Worm (Caenorhabditis elegans) whole organism, young adult: ENCODE data around the gene C09G1.4.

Experiments used
- B0261.1 ChIP-seq: sonication (generic microtip); optimal IDR thresholded peaks from 2 replicates; lab custom pipeline; 2016; ENCODE audit warnings: mild to moderate bottlenecking, missing genetic modification characterization, moderate library complexity, missing compliant biosample characterization
- C06A6.2 ChIP-seq: fragments of 200-800 bp; sonication (Bioruptor generic); conservative IDR thresholded peaks from 2 replicates; pipeline ENCODE4 v1.3.6; 2022; ENCODE audit warnings: missing genetic modification characterization, missing compliant biosample characterization
- C17E4.6 ChIP-seq: fragments of 200-800 bp; sonication (Bioruptor generic); IDR thresholded peaks from 2 replicates; pipeline ENCODE4 v1.3.6; 2022; ENCODE audit warnings: missing genetic modification reagents, missing genetic modification characterization, missing compliant biosample characterization
- F37B4.10 ChIP-seq: fragments of 200-800 bp; sonication (Bioruptor generic); IDR thresholded peaks from 2 replicates; pipeline ENCODE4 v1.3.6; 2022; ENCODE audit warnings: missing genetic modification characterization, missing compliant biosample characterization
- F49E8.2 ChIP-seq: sonication (generic microtip); optimal IDR thresholded peaks from 3 replicates; lab custom pipeline; 2017; ENCODE audit warnings: missing genetic modification characterization, mild to moderate bottlenecking, missing compliant biosample characterization, antibody characterized with exemption, moderate library complexity; ENCODE audit not compliant: insufficient read depth
- K11D2.4 ChIP-seq: fragments of 200-800 bp; sonication (Bioruptor generic); IDR thresholded peaks from 2 replicates; pipeline ENCODE4 v1.3.6; 2022; ENCODE audit warnings: missing genetic modification reagents, missing genetic modification characterization, missing compliant biosample characterization
- K12H6.12 ChIP-seq: fragments of 200-800 bp; sonication (Bioruptor generic); optimal IDR thresholded peaks from 2 replicates; lab custom pipeline; 2018; ENCODE audit warnings: mild to moderate bottlenecking, missing genetic modification characterization, missing compliant biosample characterization
- T07F8.4 ChIP-seq: sonication (generic microtip); optimal IDR thresholded peaks from 2 replicates; lab custom pipeline; 2016; ENCODE audit warnings: mild to moderate bottlenecking, missing genetic modification characterization, moderate library complexity, missing compliant biosample characterization
- Y53F4B.3 ChIP-seq: fragments of 200-800 bp; sonication (Bioruptor generic); IDR thresholded peaks from 2 replicates; pipeline ENCODE4 v1.3.6; 2022; ENCODE audit warnings: missing genetic modification reagents, missing genetic modification characterization, missing compliant biosample characterization
- Y67H2A.10 ChIP-seq: fragments of 200-800 bp; sonication (Bioruptor generic); conservative IDR thresholded peaks from 2 replicates; pipeline ENCODE4 v1.3.6; 2022; ENCODE audit warnings: missing genetic modification reagents, missing genetic modification characterization, missing compliant biosample characterization
- Y79H2A.3 ChIP-seq: fragments of 200-800 bp; sonication (Bioruptor generic); conservative IDR thresholded peaks from 2 replicates; pipeline ENCODE4 v1.3.6; 2022; ENCODE audit warnings: missing genetic modification reagents, missing genetic modification characterization, missing compliant biosample characterization
- ZK185.1 ChIP-seq: sonication (generic microtip); optimal IDR thresholded peaks from 2 replicates; lab custom pipeline; 2016; ENCODE audit warnings: mild to moderate bottlenecking, missing genetic modification characterization, missing compliant biosample characterization; ENCODE audit not compliant: poor library complexity, severe bottlenecking
- atf-7 ChIP-seq: sonication (generic microtip); optimal IDR thresholded peaks from 2 replicates; lab custom pipeline; 2017; ENCODE audit warnings: mild to moderate bottlenecking, missing genetic modification characterization, missing compliant biosample characterization
- attf-6 ChIP-seq: fragments of 200-800 bp; sonication (Bioruptor generic); IDR thresholded peaks from 2 replicates; pipeline ENCODE4 v1.3.6; 2022; ENCODE audit warnings: missing genetic modification reagents, missing genetic modification characterization, missing compliant biosample characterization
- bed-1 ChIP-seq: fragments of 200-800 bp; sonication (Bioruptor generic); IDR thresholded peaks from 2 replicates; pipeline ENCODE4 v1.3.6; 2022; ENCODE audit warnings: missing genetic modification reagents, missing genetic modification characterization, missing compliant biosample characterization
- bed-2 ChIP-seq: fragments of 200-800 bp; sonication (Bioruptor generic); IDR thresholded peaks from 2 replicates; pipeline ENCODE4 v1.3.6; 2022; ENCODE audit warnings: missing genetic modification reagents, missing genetic modification characterization, missing compliant biosample characterization
- ccch-3 ChIP-seq: fragments of 200-800 bp; sonication (Bioruptor generic); optimal IDR thresholded peaks from 2 replicates; lab custom pipeline; 2018; ENCODE audit warnings: mild to moderate bottlenecking, missing genetic modification characterization, missing compliant biosample characterization
- cebp-2 ChIP-seq: fragments of 200-800 bp; sonication (Bioruptor generic); IDR thresholded peaks from 2 replicates; pipeline ENCODE4 v1.3.6; 2022; ENCODE audit warnings: missing genetic modification characterization, missing compliant biosample characterization
- ceh-58 ChIP-seq: fragments of 200-800 bp; sonication (Bioruptor generic); IDR thresholded peaks from 2 replicates; pipeline ENCODE4 v1.3.6; 2022; ENCODE audit warnings: missing genetic modification characterization, missing compliant biosample characterization
- ceh-79 ChIP-seq: sonication (generic microtip); optimal IDR thresholded peaks from 2 replicates; lab custom pipeline; 2017; ENCODE audit warnings: mild to moderate bottlenecking, missing genetic modification characterization, missing compliant biosample characterization
- die-1 ChIP-seq: sonication (generic microtip); optimal IDR thresholded peaks from 2 replicates; lab custom pipeline; 2016; ENCODE audit warnings: missing genotype, mild to moderate bottlenecking, missing genetic modification characterization, missing compliant biosample characterization
- dox-1 ChIP-seq: fragments of 200-800 bp; sonication (Bioruptor generic); IDR thresholded peaks from 2 replicates; pipeline ENCODE4 v1.3.6; 2022; ENCODE audit warnings: missing genetic modification reagents, missing genetic modification characterization, missing compliant biosample characterization
- dpff-1 ChIP-seq: sonication (generic microtip); optimal IDR thresholded peaks from 2 replicates; lab custom pipeline; 2017; ENCODE audit warnings: mild to moderate bottlenecking, missing genetic modification characterization, missing compliant biosample characterization
- efl-1 ChIP-seq: fragments of 150-350 bp; optimal IDR thresholded peaks from 2 replicates; lab custom pipeline; 2014; ENCODE audit warnings: missing biosample characterization, missing genetic modification reagents, missing genetic modification characterization
- ekl-4 ChIP-seq: fragments of 200-800 bp; sonication (Bioruptor generic); IDR thresholded peaks from 2 replicates; pipeline ENCODE4 v1.3.6; 2022; ENCODE audit warnings: missing genetic modification reagents, missing genetic modification characterization, missing compliant biosample characterization
- fkh-3 ChIP-seq: sonication (generic microtip); optimal IDR thresholded peaks from 2 replicates; lab custom pipeline; 2016; ENCODE audit warnings: mild to moderate bottlenecking, missing genetic modification characterization, missing compliant biosample characterization
- hmg-1.2 ChIP-seq: fragments of 200-800 bp; sonication (Bioruptor generic); IDR thresholded peaks from 2 replicates; pipeline ENCODE4 v1.3.6; 2022; ENCODE audit warnings: missing genetic modification reagents, missing genetic modification characterization, missing compliant biosample characterization
- let-526 ChIP-seq: fragments of 200-800 bp; sonication (Bioruptor generic); IDR thresholded peaks from 2 replicates; pipeline ENCODE4 v1.3.6; 2022; ENCODE audit warnings: missing genetic modification reagents, missing genetic modification characterization, missing compliant biosample characterization
- lin-26 ChIP-seq: fragments of 200-800 bp; sonication (Bioruptor generic); IDR thresholded peaks from 2 replicates; pipeline ENCODE4 v1.3.6; 2022; ENCODE audit warnings: missing genetic modification reagents, missing genetic modification characterization, missing compliant biosample characterization
- lin-40 ChIP-seq: sonication (generic microtip); optimal IDR thresholded peaks from 2 replicates; lab custom pipeline; 2016; ENCODE audit warnings: missing genetic modification characterization, mild to moderate bottlenecking, missing compliant biosample characterization, missing genotype, missing genetic modification reagents
- lin-54 ChIP-seq: fragments of 200-800 bp; sonication (Bioruptor generic); optimal IDR thresholded peaks from 2 replicates; lab custom pipeline; 2018; ENCODE audit warnings: mild to moderate bottlenecking, missing genetic modification characterization, missing compliant biosample characterization
- lsl-1 ChIP-seq: fragments of 200-800 bp; sonication (Bioruptor generic); optimal IDR thresholded peaks from 2 replicates; lab custom pipeline; 2018; ENCODE audit warnings: mild to moderate bottlenecking, missing genetic modification characterization, moderate library complexity, missing compliant biosample characterization
- mcd-1 ChIP-seq: fragments of 200-800 bp; sonication (Bioruptor generic); IDR thresholded peaks from 2 replicates; pipeline ENCODE4 v1.3.6; 2022; ENCODE audit warnings: missing genetic modification reagents, missing genetic modification characterization, missing compliant biosample characterization
- nfyb-1 ChIP-seq: fragments of 200-800 bp; sonication (Bioruptor generic); IDR thresholded peaks from 2 replicates; pipeline ENCODE4 v1.3.6; 2022; ENCODE audit warnings: missing genetic modification reagents, missing genetic modification characterization, missing compliant biosample characterization
- nhr-120 ChIP-seq: fragments of 200-800 bp; sonication (Bioruptor generic); IDR thresholded peaks from 2 replicates; pipeline ENCODE4 v1.3.6; 2022; ENCODE audit warnings: missing genetic modification characterization, missing compliant biosample characterization
- nhr-80 ChIP-seq: sonication (generic microtip); optimal IDR thresholded peaks from 2 replicates; lab custom pipeline; 2016; ENCODE audit warnings: missing genetic modification characterization, missing compliant biosample characterization
- nhr-90 ChIP-seq: sonication (generic microtip); optimal IDR thresholded peaks from 2 replicates; lab custom pipeline; 2016; ENCODE audit warnings: missing genotype, mild to moderate bottlenecking, missing genetic modification characterization, missing compliant biosample characterization
- pbrm-1 ChIP-seq: fragments of 200-800 bp; sonication (Bioruptor generic); IDR thresholded peaks from 2 replicates; pipeline ENCODE4 v1.3.6; 2022; ENCODE audit warnings: missing genetic modification reagents, missing genetic modification characterization, missing compliant biosample characterization
- sdz-38 ChIP-seq: sonication (generic microtip); optimal IDR thresholded peaks from 2 replicates; lab custom pipeline; 2016; ENCODE audit warnings: missing genotype, missing genetic modification characterization, missing compliant biosample characterization
- snpc-1.1 ChIP-seq: sonication (generic microtip); optimal IDR thresholded peaks from 2 replicates; lab custom pipeline; 2017; ENCODE audit warnings: missing genetic modification characterization, mild to moderate bottlenecking, missing compliant biosample characterization, antibody characterized with exemption, moderate library complexity, missing genotype, missing genetic modification reagents; ENCODE audit not compliant: insufficient read depth
- snpc-3.4 ChIP-seq: sonication (generic microtip); optimal IDR thresholded peaks from 2 replicates; lab custom pipeline; 2017; ENCODE audit warnings: missing genetic modification characterization, mild to moderate bottlenecking, missing compliant biosample characterization, antibody characterized with exemption, moderate library complexity, missing genotype, missing genetic modification reagents
- sptf-2 ChIP-seq: fragments of 200-800 bp; sonication (Bioruptor generic); optimal IDR thresholded peaks from 2 replicates; lab custom pipeline; 2018; ENCODE audit warnings: mild to moderate bottlenecking, missing genetic modification characterization, missing compliant biosample characterization
- unc-62 ChIP-seq: fragments of 150-350 bp; optimal IDR thresholded peaks from 2 replicates; lab custom pipeline; 2014; ENCODE audit warnings: missing biosample characterization, missing genetic modification reagents, missing genetic modification characterization
- xnd-1 ChIP-seq: sonication (generic microtip); optimal IDR thresholded peaks from 2 replicates; lab custom pipeline; 2016; ENCODE audit warnings: missing genotype, missing genetic modification reagents, missing genetic modification characterization, missing compliant biosample characterization
- zfh-2 ChIP-seq: fragments of 200-800 bp; sonication (Bioruptor generic); conservative IDR thresholded peaks from 2 replicates; pipeline ENCODE4 v1.3.6; 2022; ENCODE audit warnings: missing genetic modification reagents, missing genetic modification characterization, missing compliant biosample characterization
- ztf-18 ChIP-seq: sonication (generic microtip); optimal IDR thresholded peaks from 2 replicates; lab custom pipeline; 2016; ENCODE audit warnings: missing genotype, mild to moderate bottlenecking, missing genetic modification characterization, missing compliant biosample characterization
- ztf-22 ChIP-seq: fragments of 200-800 bp; sonication (Bioruptor generic); optimal IDR thresholded peaks from 2 replicates; lab custom pipeline; 2018; ENCODE audit warnings: mild to moderate bottlenecking, missing genetic modification characterization, moderate library complexity, missing compliant biosample characterization
- ztf-26 ChIP-seq: sonication (generic microtip); optimal IDR thresholded peaks from 2 replicates; lab custom pipeline; 2017; ENCODE audit warnings: missing genetic modification characterization, missing compliant biosample characterization

The C09G1.4 gene

DNA sequence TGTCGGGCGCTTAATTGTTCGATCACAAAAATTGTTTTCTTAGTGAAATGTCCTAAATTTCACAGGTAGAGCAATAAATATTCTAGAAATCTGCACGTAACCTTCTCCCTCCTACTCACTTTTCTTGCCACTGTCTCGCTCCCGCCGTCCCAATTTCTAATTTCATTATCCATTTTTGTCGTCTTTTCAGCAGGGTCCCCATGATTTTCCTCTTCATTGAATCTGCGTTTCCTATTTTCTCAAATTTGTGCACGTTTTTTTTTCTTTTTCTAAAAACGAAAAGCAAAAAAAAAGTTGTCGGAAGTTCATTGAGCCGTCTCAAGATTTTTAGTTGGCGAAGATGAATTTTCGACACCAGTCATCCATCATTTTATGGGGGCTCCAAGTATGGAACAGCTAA lies 40.0 kb upstream of the C09G1.4 start:
- TF ChIP-seq nhr-90 (tag; lab: Kevin White, UChicago) (no peak), lin-54 (GFP tag; lab: Kevin White, UChicago) (no peak), ztf-18 (tag; lab: Kevin White, UChicago) (no peak), K11D2.4 (no peak), die-1 (tag; lab: Kevin White, UChicago) (no peak), dpff-1 (tag; lab: Kevin White, UChicago) (no peak), C06A6.2 (no peak), sdz-38 (tag; lab: Kevin White, UChicago) (no peak), F37B4.10 (GFP tag; lab: Robert Waterston, UW) (no peak), hmg-1.2 (GFP tag; lab: Robert Waterston, UW) (no peak), unc-62 (no peak), efl-1 (no peak), F49E8.2 (tag; lab: Kevin White, UChicago) (no peak), B0261.1 (no peak), atf-7 (tag; lab: Kevin White, UChicago) (no peak), ZK185.1 (no peak), snpc-3.4 (tag; lab: Kevin White, UChicago) (no peak), nhr-80 (tag; lab: Kevin White, UChicago) (no peak), ccch-3 (GFP tag; lab: Kevin White, UChicago) (no peak), sptf-2 (GFP tag; lab: Kevin White, UChicago) (no peak)

DNA sequence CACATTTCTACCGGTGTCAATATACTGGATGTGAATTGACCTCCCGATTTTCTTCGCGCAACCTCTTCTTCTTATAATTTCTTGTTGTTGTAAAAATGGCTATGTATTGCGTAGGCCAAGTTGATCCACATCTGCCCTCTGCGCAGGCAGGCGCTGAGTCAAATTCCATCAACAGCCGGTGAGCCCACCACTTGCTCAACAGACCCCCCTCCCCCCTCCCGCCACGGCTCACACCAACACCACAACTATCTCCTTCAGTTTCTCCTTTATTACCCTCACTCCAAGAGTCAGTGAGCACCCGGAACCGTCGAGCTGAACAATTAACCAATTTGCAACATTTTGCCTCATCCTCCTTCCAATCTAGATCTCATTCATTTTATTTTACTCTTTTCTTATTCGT lies 37.9 kb upstream of the C09G1.4 start:
- TF ChIP-seq K12H6.12 (tag; lab: Kevin White, UChicago): no peak
- 0 out of 2 replicates have a peak, but pooled peaks have one; percentile 12 for TF ChIP-seq nhr-120
- TF ChIP-seq zfh-2: peak; percentile 70

DNA sequence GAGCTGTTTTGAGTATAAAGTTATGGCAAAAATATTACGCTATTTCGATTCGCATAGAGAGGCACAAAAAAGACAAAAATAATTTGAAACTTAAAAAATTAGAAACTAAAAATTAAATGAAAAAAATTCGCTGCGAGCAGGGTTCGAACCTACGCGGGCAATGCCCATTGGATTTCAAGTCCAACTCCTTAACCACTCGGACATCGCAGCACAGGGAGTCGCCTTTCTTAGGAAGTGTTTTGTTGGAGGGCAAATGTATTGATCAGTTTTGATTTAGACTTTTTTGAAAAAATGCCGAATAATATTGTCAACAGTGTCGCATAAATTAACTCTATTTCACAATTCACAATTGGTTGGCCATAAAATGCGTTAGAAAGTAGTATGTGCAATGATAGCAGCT lies 36.1 kb upstream of the C09G1.4 start:
- TF ChIP-seq ceh-79 (tag; lab: Kevin White, UChicago) (no peak), lin-40 (tag; lab: Kevin White, UChicago) (no peak), bed-2 (GFP tag; lab: Robert Waterston, UW) (no peak), C17E4.6 (GFP tag; lab: Robert Waterston, UW) (no peak), T07F8.4 (no peak), let-526 (GFP tag; lab: Robert Waterston, UW) (no peak), ztf-22 (GFP tag; lab: Kevin White, UChicago) (no peak), mcd-1 (GFP tag; lab: Robert Waterston, UW) (0 out of 2 replicates have a peak, but pooled peaks have one; percentile 9), nfyb-1 (no peak), Y79H2A.3 (no peak), fkh-3 (tag; lab: Kevin White, UChicago) (no peak), ekl-4 (no peak), bed-1 (GFP tag; lab: Robert Waterston, UW) (no peak), Y67H2A.10 (GFP tag; lab: Robert Waterston, UW) (no peak), xnd-1 (tag; lab: Kevin White, UChicago) (no peak), lsl-1 (GFP tag; lab: Kevin White, UChicago) (no peak), ztf-26 (tag; lab: Kevin White, UChicago) (no peak), dox-1 (no peak), lin-26 (GFP tag; lab: Robert Waterston, UW) (peak; percentile 73), attf-6 (GFP tag; lab: Robert Waterston, UW) (no peak), F37B4.10 (GFP tag; lab: Robert Waterston, UW) (no peak), cebp-2 (GFP tag; lab: Robert Waterston, UW) (no peak), pbrm-1 (peak; percentile 67; the same call in 1 of the 2 replicates), sptf-2 (GFP tag; lab: Kevin White, UChicago) (no peak), ceh-58 (GFP tag; lab: Robert Waterston, UW) (no peak), ztf-18 (tag; lab: Kevin White, UChicago) (no peak), Y53F4B.3 (no peak), snpc-1.1 (tag; lab: Kevin White, UChicago) (peak; percentile 23)
